Worm (Caenorhabditis elegans) whole organism, late embryonic: Measurements from ENCODE around the gene dur-1.

Source experiments
- ama-1 ChIP-seq: fragments of 150-350 bp; optimal IDR thresholded peaks from 2 replicates; lab custom pipeline; 2014
- nhr-232 ChIP-seq: sonication (generic microtip); optimal IDR thresholded peaks from 2 replicates; lab custom pipeline; 2016; ENCODE audit warnings: missing genetic modification characterization, missing compliant biosample characterization
- pax-1 ChIP-seq: fragments of 150-350 bp; optimal IDR thresholded peaks from 2 replicates; lab custom pipeline; 2014; ENCODE audit warnings: missing biosample characterization, missing genetic modification characterization
- pqm-1 ChIP-seq: sonication (generic microtip); optimal IDR thresholded peaks from 2 replicates; lab custom pipeline; 2016; ENCODE audit warnings: missing genetic modification characterization, missing compliant biosample characterization

ce11 chrIV:9918021-9918420, 10.0 kb downstream of the dur-1 start:
- TF ChIP-seq pqm-1 (tag; lab: Kevin White, UChicago) (no peak), pax-1 (tag; lab: Kevin White, UChicago) (no peak), ama-1 (lab: Kevin White, UChicago) (no peak), nhr-232 (no peak)
